Worm (Caenorhabditis elegans): ENCODE results near the gene rpl-35.

- TF ChIP-seq zag-1 (tag; optimal IDR thresholded peaks at IDR 0.05) (no peak), lin-13 (GFP tag; optimal IDR thresholded peaks at IDR 0.05) (no peak), ama-1 (optimal IDR thresholded peaks at IDR 0.05) (no peak), egl-27 (tag; optimal IDR thresholded peaks at IDR 0.05) (no peak), ZK546.5 (tag; optimal IDR thresholded peaks at IDR 0.05) (no peak), nhr-12 (tag; optimal IDR thresholded peaks at IDR 0.05) (no peak), nhr-6 (tag; optimal IDR thresholded peaks at IDR 0.05) (no peak), nhr-11 (tag; optimal IDR thresholded peaks at IDR 0.05) (no peak), skn-1 (tag; optimal IDR thresholded peaks at IDR 0.05) (no peak), fos-1 (tag; optimal IDR thresholded peaks at IDR 0.05) (no peak), blmp-1 (tag; optimal IDR thresholded peaks at IDR 0.05; ENCODE audit: insufficient read depth) (no peak), R02D3.7 (tag; optimal IDR thresholded peaks at IDR 0.05) (no peak)
Measured at ce11 chrIII:7882900-7883299, 28.0 kb downstream of the rpl-35 start, which contains the start of gene ZK688.9.

Measured in whole organism, L2 larva.